Fruit fly (Drosophila melanogaster) whole organism, embryonic: Measurements from ENCODE around the gene VhaM9.7-d.

Experiments used
- Antp ChIP-seq: fragments of 200-800 bp; sonication (Bioruptor generic); optimal IDR thresholded peaks from 3 replicates; lab custom pipeline; 2016; ENCODE audit warnings: missing biosample characterization, missing genetic modification characterization
- CG10267 ChIP-seq: fragments of 200-800 bp; sonication (Bioruptor generic); optimal IDR thresholded peaks from 2 replicates; lab custom pipeline; 2018; ENCODE audit warnings: missing biosample characterization, mild to moderate bottlenecking, missing genetic modification characterization, moderate library complexity
- CG10321 ChIP-seq: fragments of 200-800 bp; sonication (Bioruptor generic); IDR thresholded peaks from 2 replicates; pipeline ENCODE4 v1.3.6; 2022; ENCODE audit warnings: missing biosample characterization, missing genetic modification characterization
- CG10366 ChIP-seq: fragments of 200-800 bp; sonication (Bioruptor generic); IDR thresholded peaks from 2 replicates; pipeline ENCODE4 v1.3.6; 2022; ENCODE audit warnings: missing biosample characterization, missing genetic modification characterization
- CG10431 ChIP-seq: fragments of 200-800 bp; sonication (Bioruptor generic); optimal IDR thresholded peaks from 3 replicates; lab custom pipeline; 2018; ENCODE audit warnings: missing biosample characterization, mild to moderate bottlenecking, missing genetic modification characterization
- CG11696 ChIP-seq: fragments of 200-800 bp; sonication (Bioruptor generic); IDR thresholded peaks from 2 replicates; pipeline ENCODE4 v1.3.6; 2022; ENCODE audit warnings: missing biosample characterization, missing genetic modification characterization
- CG13424 ChIP-seq: fragments of 200-800 bp; sonication (Bioruptor generic); optimal IDR thresholded peaks from 2 replicates; lab custom pipeline; 2019; ENCODE audit warnings: missing biosample characterization, mild to moderate bottlenecking, missing genetic modification characterization, moderate library complexity
- CG15514 ChIP-seq: fragments of 200-800 bp; sonication (Bioruptor generic); optimal IDR thresholded peaks from 3 replicates; lab custom pipeline; 2017; ENCODE audit warnings: missing biosample characterization, missing genetic modification characterization, mild to moderate bottlenecking, moderate library complexity, missing genetic modification reagents
- CG18619 ChIP-seq: fragments of 200-800 bp; sonication (Bioruptor generic); optimal IDR thresholded peaks from 3 replicates; lab custom pipeline; 2017; ENCODE audit warnings: missing biosample characterization, mild to moderate bottlenecking, missing genetic modification characterization
- CG2129 ChIP-seq: fragments of 200-800 bp; sonication (Bioruptor generic); IDR thresholded peaks from 2 replicates; pipeline ENCODE4 v1.3.6; 2022; ENCODE audit warnings: missing biosample characterization, missing genetic modification characterization; ENCODE audit not compliant: partially characterized antibody
- CG30431 ChIP-seq: fragments of 200-800 bp; sonication (Bioruptor generic); optimal IDR thresholded peaks from 2 replicates; lab custom pipeline; 2017; ENCODE audit warnings: missing biosample characterization, missing genetic modification characterization
- CG32532 ChIP-seq: fragments of 200-800 bp; sonication (Bioruptor generic); IDR thresholded peaks from 2 replicates; pipeline ENCODE4 v1.3.6; 2022; ENCODE audit warnings: missing biosample characterization, missing genetic modification characterization
- CG3995 ChIP-seq: fragments of 200-800 bp; sonication (Bioruptor generic); optimal IDR thresholded peaks from 3 replicates; lab custom pipeline; 2016; ENCODE audit warnings: missing biosample characterization, missing genetic modification characterization
- CG4424 ChIP-seq: fragments of 200-800 bp; sonication (Bioruptor generic); optimal IDR thresholded peaks from 3 replicates; lab custom pipeline; 2016; ENCODE audit warnings: missing biosample characterization, missing genetic modification characterization
- CG4617 ChIP-seq: fragments of 200-800 bp; sonication (Bioruptor generic); optimal IDR thresholded peaks from 3 replicates; lab custom pipeline; 2016; ENCODE audit warnings: missing biosample characterization, missing genetic modification characterization, borderline replicate concordance
- CG6254 ChIP-seq: fragments of 200-800 bp; sonication (Bioruptor generic); optimal IDR thresholded peaks from 3 replicates; lab custom pipeline; 2017; ENCODE audit warnings: mild to moderate bottlenecking, missing biosample characterization, missing genetic modification reagents, missing genetic modification characterization
- CG6813 ChIP-seq: fragments of 200-800 bp; sonication (Bioruptor generic); optimal IDR thresholded peaks from 2 replicates; lab custom pipeline; 2017; ENCODE audit warnings: missing biosample characterization, missing genetic modification characterization, mild to moderate bottlenecking, moderate library complexity, missing genetic modification reagents
- CG7928 ChIP-seq: fragments of 200-800 bp; sonication (Bioruptor generic); optimal IDR thresholded peaks from 2 replicates; lab custom pipeline; 2017; ENCODE audit warnings: missing biosample characterization, mild to moderate bottlenecking, missing genetic modification characterization
- CG8089 ChIP-seq: fragments of 200-800 bp; sonication (Bioruptor generic); optimal IDR thresholded peaks from 3 replicates; lab custom pipeline; 2016; ENCODE audit warnings: missing biosample characterization, missing genetic modification characterization
- CG8924 ChIP-seq: fragments of 200-800 bp; optimal IDR thresholded peaks from 3 replicates; lab custom pipeline; 2019; ENCODE audit warnings: missing biosample characterization, mild to moderate bottlenecking, missing genetic modification characterization, moderate library complexity
- CrebB ChIP-seq: fragments of 200-800 bp; sonication (Bioruptor generic); optimal IDR thresholded peaks from 3 replicates; lab custom pipeline; 2018; ENCODE audit warnings: missing biosample characterization, mild to moderate bottlenecking, missing genetic modification characterization
- D19B ChIP-seq: fragments of 200-800 bp; sonication (Bioruptor generic); optimal IDR thresholded peaks from 2 replicates; lab custom pipeline; 2017; ENCODE audit warnings: missing biosample characterization, mild to moderate bottlenecking, missing genetic modification characterization
- Dip3 ChIP-seq: fragments of 200-800 bp; sonication (Bioruptor generic); optimal IDR thresholded peaks from 3 replicates; lab custom pipeline; 2016; ENCODE audit warnings: missing biosample characterization, missing genetic modification characterization
- E2f1 ChIP-seq: fragments of 200-800 bp; sonication (Bioruptor generic); IDR thresholded peaks from 2 replicates; pipeline ENCODE4 v1.3.6; 2022; ENCODE audit warnings: missing biosample characterization, missing genetic modification characterization
- Fer2 ChIP-seq: fragments of 200-800 bp; sonication (Bioruptor generic); optimal IDR thresholded peaks from 2 replicates; lab custom pipeline; 2018; ENCODE audit warnings: missing biosample characterization, mild to moderate bottlenecking, missing genetic modification characterization, moderate library complexity
- Gug ChIP-seq: fragments of 200-800 bp; sonication (Bioruptor generic); IDR thresholded peaks from 4 replicates; pipeline ENCODE4 v1.3.6; 2022; ENCODE audit warnings: missing biosample characterization, missing genetic modification characterization
- HLHmδ ChIP-seq: fragments of 200-800 bp; sonication (Bioruptor generic); optimal IDR thresholded peaks from 2 replicates; lab custom pipeline; 2018; ENCODE audit warnings: missing biosample characterization, mild to moderate bottlenecking, missing genetic modification characterization, moderate library complexity
- Kr ChIP-seq: fragments of 200-800 bp; sonication (Bioruptor generic); optimal IDR thresholded peaks from 2 replicates; lab custom pipeline; 2017; ENCODE audit warnings: missing biosample characterization, mild to moderate bottlenecking, missing genetic modification characterization
- Lhr ChIP-seq: fragments of 200-800 bp; sonication (Bioruptor generic); optimal IDR thresholded peaks from 3 replicates; lab custom pipeline; 2017; ENCODE audit warnings: mild to moderate bottlenecking, missing biosample characterization, missing genetic modification reagents, missing genetic modification characterization
- Meics ChIP-seq: fragments of 200-800 bp; sonication (Bioruptor generic); optimal IDR thresholded peaks from 2 replicates; lab custom pipeline; 2017; ENCODE audit warnings: missing biosample characterization, mild to moderate bottlenecking, missing genetic modification characterization
- Scr ChIP-seq: fragments of 200-800 bp; sonication (Bioruptor generic); IDR thresholded peaks from 2 replicates; pipeline ENCODE4 v1.3.6; 2022; ENCODE audit warnings: missing biosample characterization, missing genetic modification characterization; ENCODE audit not compliant: partially characterized antibody
- Xrp1 ChIP-seq: fragments of 200-800 bp; sonication (Bioruptor generic); IDR thresholded peaks from 2 replicates; pipeline ENCODE4 v1.3.6; 2022; ENCODE audit warnings: missing biosample characterization, missing genetic modification characterization
- YL-1 ChIP-seq: fragments of 200-800 bp; sonication (Bioruptor generic); optimal IDR thresholded peaks from 3 replicates; lab custom pipeline; 2017; ENCODE audit warnings: missing biosample characterization, mild to moderate bottlenecking, missing genetic modification characterization
- ase ChIP-seq: fragments of 200-800 bp; sonication (Bioruptor generic); IDR thresholded peaks from 3 replicates; pipeline ENCODE4 v1.3.6; 2022; ENCODE audit warnings: missing biosample characterization, missing genetic modification characterization
- br ChIP-seq: fragments of >200 bp; optimal IDR thresholded peaks from 2 replicates; lab custom pipeline; 2017
- btn ChIP-seq: fragments of 200-800 bp; sonication (Bioruptor generic); optimal IDR thresholded peaks from 2 replicates; lab custom pipeline; 2016; ENCODE audit warnings: missing biosample characterization, missing genetic modification characterization
- cwo ChIP-seq: fragments of 200-800 bp; sonication (Bioruptor generic); optimal IDR thresholded peaks from 3 replicates; lab custom pipeline; 2017; ENCODE audit warnings: missing biosample characterization, missing genetic modification characterization, mild to moderate bottlenecking, moderate library complexity, missing genetic modification reagents
- dmrt11E ChIP-seq: fragments of 200-800 bp; sonication (Bioruptor generic); optimal IDR thresholded peaks from 3 replicates; lab custom pipeline; 2018; ENCODE audit warnings: missing biosample characterization, mild to moderate bottlenecking, missing genetic modification characterization, moderate library complexity
- hb ChIP-seq: fragments of 200-800 bp; sonication (Bioruptor generic); IDR thresholded peaks from 3 replicates; pipeline ENCODE4 v1.3.6; 2022; ENCODE audit warnings: missing biosample characterization, missing genetic modification characterization; ENCODE audit not compliant: partially characterized antibody
- hth ChIP-seq: fragments of >200 bp; optimal IDR thresholded peaks from 2 replicates; lab custom pipeline; 2017; ENCODE audit warnings: inconsistent platforms
- knrl ChIP-seq: fragments of 200-800 bp; sonication (Bioruptor generic); IDR thresholded peaks from 3 replicates; pipeline ENCODE4 v1.3.6; 2022; ENCODE audit warnings: missing biosample characterization, missing genetic modification characterization; ENCODE audit not compliant: partially characterized antibody
- mam ChIP-seq: fragments of 200-800 bp; sonication (Bioruptor generic); optimal IDR thresholded peaks from 3 replicates; lab custom pipeline; 2016; ENCODE audit warnings: missing biosample characterization, missing genetic modification characterization
- odd ChIP-seq: fragments of 200-800 bp; sonication (Bioruptor generic); optimal IDR thresholded peaks from 2 replicates; lab custom pipeline; 2017; ENCODE audit warnings: missing biosample characterization, mild to moderate bottlenecking, missing genetic modification characterization
- onecut ChIP-seq: fragments of 200-800 bp; sonication (Bioruptor generic); IDR thresholded peaks from 2 replicates; pipeline ENCODE4 v1.3.6; 2022; ENCODE audit warnings: missing biosample characterization, missing genetic modification characterization
- pfk ChIP-seq: fragments of 200-800 bp; sonication (Bioruptor generic); optimal IDR thresholded peaks from 2 replicates; lab custom pipeline; 2018; ENCODE audit warnings: missing biosample characterization, mild to moderate bottlenecking, missing genetic modification characterization, moderate library complexity
- sd ChIP-seq: fragments of 200-800 bp; sonication (Bioruptor generic); optimal IDR thresholded peaks from 3 replicates; lab custom pipeline; 2018; ENCODE audit warnings: missing biosample characterization, mild to moderate bottlenecking, missing genetic modification characterization, moderate library complexity
- sima ChIP-seq: fragments of 200-800 bp; sonication (Bioruptor generic); optimal IDR thresholded peaks from 2 replicates; lab custom pipeline; 2016; ENCODE audit warnings: missing biosample characterization, missing genetic modification characterization
- stc ChIP-seq: fragments of 200-800 bp; sonication (Bioruptor generic); IDR thresholded peaks from 2 replicates; pipeline ENCODE4 v1.3.6; 2022; ENCODE audit warnings: missing biosample characterization, missing genetic modification characterization
- tio ChIP-seq: fragments of 200-800 bp; sonication (Bioruptor generic); optimal IDR thresholded peaks from 2 replicates; lab custom pipeline; 2017; ENCODE audit warnings: missing biosample characterization, missing genetic modification characterization, inconsistent platforms

The VhaM9.7-d gene

DNA sequence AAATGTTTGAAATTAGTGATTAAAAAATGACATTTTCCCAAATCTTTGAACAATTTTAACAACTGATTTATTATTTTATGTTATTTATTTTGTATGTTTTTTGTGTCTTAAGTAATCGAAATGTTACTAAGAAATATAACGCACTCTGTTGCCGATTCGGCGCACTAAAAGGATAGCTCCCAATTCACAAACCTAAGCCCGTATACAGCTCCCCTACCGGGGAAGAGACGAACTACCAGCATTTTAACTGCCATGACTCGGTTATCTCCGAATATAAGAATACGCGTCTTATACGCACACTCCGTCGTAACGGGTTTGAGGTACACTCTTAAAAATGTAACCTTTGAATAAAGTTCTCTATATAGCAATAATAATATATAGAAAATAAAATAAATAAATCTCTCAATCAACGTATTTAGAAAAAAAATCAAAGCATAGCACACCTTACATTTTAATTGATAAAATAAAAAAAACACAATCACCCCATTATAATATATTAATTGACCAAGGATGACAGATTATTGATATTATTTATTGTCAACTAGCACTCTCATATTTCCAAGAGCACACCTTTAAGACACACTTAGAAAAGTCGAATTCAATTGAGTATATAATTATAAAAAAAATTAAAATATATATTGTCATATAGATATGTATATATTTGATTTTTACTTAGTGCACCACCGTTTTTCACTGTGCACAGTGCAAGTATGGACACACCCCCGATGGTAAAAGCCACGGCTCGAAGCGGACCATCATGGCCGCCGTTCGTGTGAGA, 17.1 kb upstream of the VhaM9.7-d start (continued):
- TF ChIP-seq br (lab: Kevin White, UChicago) (no peak), CG10267 (peak; percentile 84), CG8089 (GFP tag; lab: Kevin White, UChicago) (peak; percentile 41), btn (no peak), CG10431 (GFP tag; lab: Kevin White, UChicago) (peak; percentile 64), CG13424 (tag; lab: Kevin White, UChicago) (peak; percentile 93), Gug (GFP tag; lab: Robert Waterston, UW) (peak; percentile 38; the same call in 3 of the 4 replicates), Lhr (peak; percentile 24), sima (GFP tag; lab: Kevin White, UChicago) (no peak), CG30431 (GFP tag; lab: Kevin White, UChicago) (peak; percentile 50), knrl (GFP tag; lab: Robert Waterston, UW) (no peak; the same call in 2 of the 3 replicates), CG2129 (GFP tag; lab: Robert Waterston, UW) (no peak), odd (GFP tag; lab: Kevin White, UChicago) (peak; percentile 89), CG7928 (no peak), HLHmδ (no peak), hth (lab: Kevin White, UChicago) (no peak), CG10366 (peak; percentile 65), dmrt11E (peak; percentile 91), hb (GFP tag; lab: Robert Waterston, UW) (no peak), Dip3 (GFP tag; lab: Kevin White, UChicago) (no peak), YL-1 (GFP tag; lab: Kevin White, UChicago) (peak; percentile 48), CG8924 (tag; lab: Kevin White, UChicago) (peak; percentile 93), CG4424 (GFP tag; lab: Kevin White, UChicago) (peak; percentile 89), CG4617 (peak; percentile 2), pfk (no peak), Scr (no peak), sd (tag; lab: Kevin White, UChicago) (peak; percentile 31), mam (peak; percentile 14), Kr (GFP tag; lab: Kevin White, UChicago) (no peak), cwo (peak; percentile 75), CG15514 (peak; percentile 43), CG3995 (no peak), Fer2 (peak; percentile 37), onecut (GFP tag; lab: Robert Waterston, UW) (peak; percentile 23; the same call in 1 of the 2 replicates), CrebB (peak; percentile 22), D19B (GFP tag; lab: Kevin White, UChicago) (peak; percentile 59), Antp (GFP tag; lab: Kevin White, UChicago) (peak; percentile 10), CG18619 (GFP tag; lab: Kevin White, UChicago) (peak; percentile 91), CG10321 (no peak), Meics (peak; percentile 89), tio (peak; percentile 78), CG6813 (GFP tag; lab: Kevin White, UChicago) (peak; percentile 81), stc (peak; percentile 58), ase (GFP tag; lab: Robert Waterston, UW) (peak; percentile 51; the same call in 1 of the 3 replicates), CG32532 (peak; percentile 65), CG11696 (GFP tag; lab: Robert Waterston, UW) (peak; percentile 24; the same call in 1 of the 2 replicates), Xrp1 (peak; percentile 80), E2f1 (0 out of 2 replicates have a peak, but pooled peaks have one; percentile 48), CG6254 (GFP tag; lab: Kevin White, UChicago) (peak; percentile 81)
